Fruit fly (Drosophila melanogaster) whole organism, embryonic: ENCODE measurements around the gene CG7878.

Experiments
- CG11398 ChIP-seq: fragments of 200-800 bp; sonication (Bioruptor generic); optimal IDR thresholded peaks from 2 replicates; lab custom pipeline; 2016; ENCODE audit warnings: missing biosample characterization, missing genetic modification characterization
- CG13894 ChIP-seq: fragments of 200-800 bp; sonication (Bioruptor generic); optimal IDR thresholded peaks from 3 replicates; lab custom pipeline; 2018; ENCODE audit warnings: missing biosample characterization, mild to moderate bottlenecking, missing genetic modification characterization, moderate library complexity
- CG15514 ChIP-seq: fragments of 200-800 bp; sonication (Bioruptor generic); optimal IDR thresholded peaks from 3 replicates; lab custom pipeline; 2017; ENCODE audit warnings: missing biosample characterization, missing genetic modification characterization, mild to moderate bottlenecking, moderate library complexity, missing genetic modification reagents
- CG16815 ChIP-seq: fragments of 200-800 bp; sonication (Bioruptor generic); optimal IDR thresholded peaks from 3 replicates; lab custom pipeline; 2017; ENCODE audit warnings: missing biosample characterization, mild to moderate bottlenecking, missing genetic modification characterization
- CG17361 ChIP-seq: fragments of 200-800 bp; sonication (Bioruptor generic); IDR thresholded peaks from 3 replicates; pipeline ENCODE4 v1.3.6; 2022; ENCODE audit warnings: missing biosample characterization, missing genetic modification characterization
- CG17829 ChIP-seq: fragments of 200-800 bp; optimal IDR thresholded peaks from 2 replicates; lab custom pipeline; 2019; ENCODE audit warnings: missing biosample characterization, mild to moderate bottlenecking, missing genetic modification characterization, moderate library complexity
- CG1832 ChIP-seq: fragments of 200-800 bp; sonication (Bioruptor generic); optimal IDR thresholded peaks from 2 replicates; lab custom pipeline; 2017; ENCODE audit warnings: missing biosample characterization, mild to moderate bottlenecking, missing genetic modification characterization, inconsistent platforms
- CG2116 ChIP-seq: fragments of 200-800 bp; sonication (Bioruptor generic); optimal IDR thresholded peaks from 3 replicates; lab custom pipeline; 2018; ENCODE audit warnings: missing biosample characterization, mild to moderate bottlenecking, missing genetic modification characterization
- CG2129 ChIP-seq: fragments of 200-800 bp; sonication (Bioruptor generic); IDR thresholded peaks from 2 replicates; pipeline ENCODE4 v1.3.6; 2022; ENCODE audit warnings: missing biosample characterization, missing genetic modification characterization; ENCODE audit not compliant: partially characterized antibody
- CG31365 ChIP-seq: fragments of 200-800 bp; sonication (Bioruptor generic); optimal IDR thresholded peaks from 2 replicates; lab custom pipeline; 2018; ENCODE audit warnings: missing biosample characterization, mild to moderate bottlenecking, missing genetic modification characterization
- CG3847 ChIP-seq: fragments of 200-800 bp; sonication (Bioruptor generic); IDR thresholded peaks from 2 replicates; pipeline ENCODE4 v1.3.6; 2022; ENCODE audit warnings: missing biosample characterization, missing genetic modification characterization
- CG42726 ChIP-seq: fragments of 200-800 bp; sonication (Bioruptor generic); IDR thresholded peaks from 2 replicates; pipeline ENCODE4 v1.3.6; 2022; ENCODE audit warnings: missing biosample characterization, missing genetic modification characterization; ENCODE audit not compliant: partially characterized antibody
- CG4820 ChIP-seq: fragments of 200-800 bp; sonication (Bioruptor generic); optimal IDR thresholded peaks from 3 replicates; lab custom pipeline; 2016; ENCODE audit warnings: missing biosample characterization, missing genetic modification characterization
- CG5180 ChIP-seq: fragments of 200-800 bp; sonication (Bioruptor generic); optimal IDR thresholded peaks from 3 replicates; lab custom pipeline; 2017; ENCODE audit warnings: missing biosample characterization, missing genetic modification characterization, mild to moderate bottlenecking, moderate library complexity, missing genetic modification reagents
- CG7987 ChIP-seq: fragments of 200-800 bp; sonication (Bioruptor generic); optimal IDR thresholded peaks from 2 replicates; lab custom pipeline; 2018; ENCODE audit warnings: missing biosample characterization, mild to moderate bottlenecking, missing genetic modification characterization, moderate library complexity
- Dek ChIP-seq: fragments of 200-800 bp; sonication (Bioruptor generic); optimal IDR thresholded peaks from 3 replicates; lab custom pipeline; 2019; ENCODE audit warnings: missing biosample characterization, mild to moderate bottlenecking, missing genetic modification characterization, moderate library complexity
- Dip3 ChIP-seq: fragments of 200-800 bp; sonication (Bioruptor generic); optimal IDR thresholded peaks from 3 replicates; lab custom pipeline; 2016; ENCODE audit warnings: missing biosample characterization, missing genetic modification characterization
- ERR ChIP-seq: fragments of 200-800 bp; sonication (Bioruptor generic); optimal IDR thresholded peaks from 2 replicates; lab custom pipeline; 2016; ENCODE audit warnings: missing biosample characterization, missing genetic modification characterization
- Gug ChIP-seq: fragments of 200-800 bp; sonication (Bioruptor generic); IDR thresholded peaks from 4 replicates; pipeline ENCODE4 v1.3.6; 2022; ENCODE audit warnings: missing biosample characterization, missing genetic modification characterization
- Hey ChIP-seq: fragments of 200-800 bp; sonication (Bioruptor generic); optimal IDR thresholded peaks from 3 replicates; lab custom pipeline; 2018; ENCODE audit warnings: missing biosample characterization, mild to moderate bottlenecking, missing genetic modification characterization
- Hr78 ChIP-seq, 2 experiments: fragments of 200-800 bp in 1 of 2; fragments of >200 bp in 1 of 2; sonication (Bioruptor generic) in 1 of 2; optimal IDR thresholded peaks; 2 replicates each; lab custom pipeline; 2017 to 2019; ENCODE audit warnings: missing biosample characterization in 2 of 2, missing genetic modification characterization in 2 of 2, mild to moderate bottlenecking in 1 of 2, moderate library complexity in 1 of 2
- Hsf ChIP-seq: fragments of 200-800 bp; sonication (Bioruptor generic); optimal IDR thresholded peaks from 3 replicates; lab custom pipeline; 2016; ENCODE audit warnings: missing biosample characterization, missing genetic modification characterization
- Lim3 ChIP-seq: fragments of 200-800 bp; sonication (Bioruptor generic); IDR thresholded peaks from 2 replicates; pipeline ENCODE4 v1.3.6; 2022; ENCODE audit warnings: missing biosample characterization, missing genetic modification characterization
- Med ChIP-seq: fragments of 200-800 bp; sonication (Bioruptor generic); peaks from one replicate; lab custom pipeline; 2016; ENCODE audit warnings: missing biosample characterization, missing genetic modification characterization, mild to moderate bottlenecking, inconsistent platforms, moderate library complexity
- Nf-YC ChIP-seq: fragments of 200-800 bp; optimal IDR thresholded peaks from 3 replicates; lab custom pipeline; 2019; ENCODE audit warnings: missing biosample characterization, mild to moderate bottlenecking, missing genetic modification characterization, moderate library complexity
- Optix ChIP-seq: fragments of 200-800 bp; sonication (Bioruptor generic); IDR thresholded peaks from 3 replicates; pipeline ENCODE4 v1.3.6; 2022; ENCODE audit warnings: missing biosample characterization, missing genetic modification characterization
- Side ChIP-seq: fragments of 200-800 bp; sonication (Bioruptor generic); optimal IDR thresholded peaks from 2 replicates; lab custom pipeline; 2016; ENCODE audit warnings: missing biosample characterization, missing genetic modification characterization
- Sox100B ChIP-seq: fragments of 200-800 bp; sonication (Bioruptor generic); optimal IDR thresholded peaks from 3 replicates; lab custom pipeline; 2018; ENCODE audit warnings: missing biosample characterization, mild to moderate bottlenecking, missing genetic modification characterization
- Tbp ChIP-seq: fragments of >200 bp; optimal IDR thresholded peaks from 2 replicates; lab custom pipeline; 2018; ENCODE audit warnings: missing biosample characterization, missing genetic modification characterization
- ap ChIP-seq: fragments of 200-800 bp; sonication (Bioruptor generic); IDR thresholded peaks from 2 replicates; pipeline ENCODE4 v1.3.6; 2022; ENCODE audit warnings: missing biosample characterization, missing genetic modification characterization
- bab2 ChIP-seq: fragments of 200-800 bp; sonication (Bioruptor generic); optimal IDR thresholded peaks from 2 replicates; lab custom pipeline; 2016; ENCODE audit warnings: missing biosample characterization, missing genetic modification characterization
- cas ChIP-seq: fragments of 200-800 bp; sonication (Bioruptor generic); IDR thresholded peaks from 2 replicates; pipeline ENCODE4 v1.3.6; 2022; ENCODE audit warnings: missing biosample characterization, missing genetic modification characterization
- dpn ChIP-seq, 2 experiments: fragments of 200-800 bp; sonication (Bioruptor generic); optimal IDR thresholded peaks; 3 replicates each; lab custom pipeline; 2016; ENCODE audit warnings: missing biosample characterization in 2 of 2, missing genetic modification characterization in 2 of 2
- eve ChIP-seq, 2 experiments: fragments of >200 bp; optimal IDR thresholded peaks; 2 replicates each; lab custom pipeline; 2017; ENCODE audit warnings: missing biosample characterization in 2 of 2, missing genetic modification characterization in 2 of 2
- eyg ChIP-seq: fragments of 200-800 bp; sonication (Bioruptor generic); optimal IDR thresholded peaks from 3 replicates; lab custom pipeline; 2016; ENCODE audit warnings: missing biosample characterization, missing genetic modification characterization
- her ChIP-seq: fragments of 200-800 bp; sonication (Bioruptor generic); optimal IDR thresholded peaks from 2 replicates; lab custom pipeline; 2016; ENCODE audit warnings: missing biosample characterization, missing genetic modification characterization
- ind ChIP-seq: fragments of 200-800 bp; sonication (Bioruptor generic); optimal IDR thresholded peaks from 3 replicates; lab custom pipeline; 2016; ENCODE audit warnings: missing biosample characterization, missing genetic modification characterization
- inv ChIP-seq: fragments of 200-800 bp; sonication (Bioruptor generic); IDR thresholded peaks from 2 replicates; pipeline ENCODE4 v1.3.6; 2022; ENCODE audit warnings: missing biosample characterization, missing genetic modification characterization; ENCODE audit not compliant: partially characterized antibody
- jing ChIP-seq: fragments of 200-800 bp; sonication (Bioruptor generic); optimal IDR thresholded peaks from 2 replicates; lab custom pipeline; 2018; ENCODE audit warnings: missing biosample characterization, mild to moderate bottlenecking, missing genetic modification characterization
- lilli ChIP-seq: fragments of 200-800 bp; sonication (Bioruptor generic); optimal IDR thresholded peaks from 3 replicates; lab custom pipeline; 2016; ENCODE audit warnings: missing biosample characterization, missing genetic modification characterization
- onecut ChIP-seq: fragments of 200-800 bp; sonication (Bioruptor generic); IDR thresholded peaks from 2 replicates; pipeline ENCODE4 v1.3.6; 2022; ENCODE audit warnings: missing biosample characterization, missing genetic modification characterization
- phol ChIP-seq: fragments of 200-800 bp; sonication (Bioruptor generic); optimal IDR thresholded peaks from 3 replicates; lab custom pipeline; 2018; ENCODE audit warnings: missing biosample characterization, mild to moderate bottlenecking, missing genetic modification characterization, moderate library complexity
- pnt ChIP-seq: fragments of 200-800 bp; sonication (Bioruptor generic); optimal IDR thresholded peaks from 3 replicates; lab custom pipeline; 2016; ENCODE audit warnings: missing biosample characterization, missing genetic modification characterization
- ranshi ChIP-seq: fragments of 200-800 bp; sonication (Bioruptor generic); IDR thresholded peaks from 2 replicates; pipeline ENCODE4 v1.3.6; 2022; ENCODE audit warnings: missing biosample characterization, missing genetic modification characterization
- ro ChIP-seq: fragments of 200-800 bp; sonication (Bioruptor generic); IDR thresholded peaks from 2 replicates; pipeline ENCODE4 v1.3.6; 2022; ENCODE audit warnings: missing biosample characterization, missing genetic modification characterization
- salm ChIP-seq: fragments of 200-800 bp; sonication (Bioruptor generic); optimal IDR thresholded peaks from 2 replicates; lab custom pipeline; 2018; ENCODE audit warnings: missing biosample characterization, mild to moderate bottlenecking, missing genetic modification characterization
- sim ChIP-seq: fragments of 200-800 bp; sonication (Bioruptor generic); IDR thresholded peaks from 2 replicates; pipeline ENCODE4 v1.3.6; 2022; ENCODE audit warnings: missing biosample characterization, missing genetic modification characterization
- sug ChIP-seq: fragments of 200-800 bp; optimal IDR thresholded peaks from 2 replicates; lab custom pipeline; 2019; ENCODE audit warnings: missing biosample characterization, mild to moderate bottlenecking, missing genetic modification characterization, moderate library complexity
- toy ChIP-seq: fragments of 200-800 bp; sonication (Bioruptor generic); IDR thresholded peaks from 2 replicates; pipeline ENCODE4 v1.3.6; 2022; ENCODE audit warnings: missing biosample characterization, missing genetic modification characterization
- vnd ChIP-seq: fragments of 200-800 bp; sonication (Bioruptor generic); IDR thresholded peaks from 3 replicates; pipeline ENCODE4 v1.3.6; 2022; ENCODE audit warnings: missing biosample characterization, missing genetic modification characterization; ENCODE audit not compliant: partially characterized antibody

The CG7878 gene

dm6 chr3R:8110198-8110642 lies 12.3 kb upstream of the CG7878 start (continued):
- TF ChIP-seq Gug (GFP tag; lab: Robert Waterston, UW): peak; percentile 27; the same call in 2 of the 4 replicates
- TF ChIP-seq ERR: no peak
- TF ChIP-seq CG42726 (GFP tag; lab: Robert Waterston, UW): no peak
- peak; percentile 72 for TF ChIP-seq her (GFP tag; lab: Kevin White, UChicago)
- TF ChIP-seq bab2 (GFP tag; lab: Kevin White, UChicago): peak; percentile 71
- TF ChIP-seq Lim3 (GFP tag; lab: Robert Waterston, UW): no peak; the same call in 1 of the 2 replicates
- TF ChIP-seq phol (tag; lab: Kevin White, UChicago): peak; percentile 70
- TF ChIP-seq Med (GFP tag; lab: Kevin White, UChicago): peak; percentile 91
- peak; percentile 32 for TF ChIP-seq CG16815
- peak; percentile 62 for TF ChIP-seq Side (GFP tag; lab: Kevin White, UChicago)
- peak; percentile 41 for TF ChIP-seq sug
- no peak for TF ChIP-seq inv (GFP tag; lab: Robert Waterston, UW)
- TF ChIP-seq CG7987 (GFP tag; lab: Kevin White, UChicago): no peak
- peak; percentile 40; the same call in 1 of the 2 replicates for TF ChIP-seq ap (GFP tag; lab: Robert Waterston, UW)
- TF ChIP-seq CG17829 (tag; lab: Kevin White, UChicago): peak; percentile 65
- peak; percentile 32 for TF ChIP-seq Dek (tag; lab: Kevin White, UChicago)
- TF ChIP-seq CG2129 (GFP tag; lab: Robert Waterston, UW): no peak
- 0 out of 2 replicates have a peak, but pooled peaks have one; percentile 29 for TF ChIP-seq toy
- TF ChIP-seq CG17361: peak; percentile 69; the same call in 2 of the 3 replicates
- TF ChIP-seq Hr78 (GFP tag; optimal IDR thresholded peaks at IDR 0.05; lab: Kevin White, UChicago): peak in 1 of 2 experiments; percentile 15
- TF ChIP-seq Hsf: peak; percentile 68
- peak; percentile 68 for TF ChIP-seq Nf-YC (tag; lab: Kevin White, UChicago)
- TF ChIP-seq eyg (GFP tag; lab: Kevin White, UChicago): no peak
- TF ChIP-seq ind (GFP tag; lab: Kevin White, UChicago): peak; percentile 68
- TF ChIP-seq dpn (GFP tag; optimal IDR thresholded peaks at IDR 0.05; lab: Kevin White, UChicago): peak; percentile 59 to 67
- peak; percentile 66 for TF ChIP-seq CG11398 (GFP tag; lab: Kevin White, UChicago)
- peak; percentile 39 for TF ChIP-seq Sox100B (GFP tag; lab: Kevin White, UChicago)
- no peak for TF ChIP-seq sim (GFP tag; lab: Robert Waterston, UW)
- peak; percentile 64; the same call in 2 of the 3 replicates for TF ChIP-seq Optix (GFP tag; lab: Robert Waterston, UW)
- peak; percentile 30; the same call in 1 of the 2 replicates for TF ChIP-seq ranshi
- TF ChIP-seq salm (tag; lab: Kevin White, UChicago): no peak
- TF ChIP-seq Tbp: no peak
- peak; percentile 65 for TF ChIP-seq lilli (GFP tag; lab: Kevin White, UChicago)
- no peak for TF ChIP-seq ro (GFP tag; lab: Robert Waterston, UW)
- peak; percentile 26 for TF ChIP-seq CG4820 (GFP tag; lab: Kevin White, UChicago)
- TF ChIP-seq Dip3 (GFP tag; lab: Kevin White, UChicago): peak; percentile 43
- peak; percentile 2 for TF ChIP-seq jing (GFP tag; lab: Kevin White, UChicago)
- TF ChIP-seq Hey (tag; lab: Kevin White, UChicago): no peak
- peak; percentile 24 for TF ChIP-seq CG5180
- peak in 1 of 2 experiments; percentile 69 for TF ChIP-seq eve (GFP tag; optimal IDR thresholded peaks at IDR 0.05; lab: Kevin White, UChicago)
- TF ChIP-seq CG2116: peak; percentile 24
- TF ChIP-seq CG31365 (tag; lab: Kevin White, UChicago): peak; percentile 23
- peak; percentile 58 for TF ChIP-seq pnt
- no peak for TF ChIP-seq vnd (GFP tag; lab: Robert Waterston, UW)
- no peak for TF ChIP-seq onecut (GFP tag; lab: Robert Waterston, UW)
- no peak for TF ChIP-seq cas (GFP tag; lab: Robert Waterston, UW)
- peak; percentile 71 for TF ChIP-seq CG13894 (tag; lab: Kevin White, UChicago)
- peak; percentile 45; the same call in 1 of the 2 replicates for TF ChIP-seq CG3847 (GFP tag; lab: Robert Waterston, UW)
- TF ChIP-seq CG15514 (GFP tag; lab: Kevin White, UChicago): peak; percentile 54
- TF ChIP-seq CG1832 (GFP tag; lab: Kevin White, UChicago): no peak
